In genomic region chrX:18406593-18407393, dm6 we compare ENCODE assay signal across 1 fruit fly cellular context.
TF ChIP-seq lines count a peak whose summit lies in the region.

No protein-coding gene starts in this region.

TF ChIP-seq in whole organism, embryonic, 481 proteins besides CTCF, POLR2A, EP300 and RAD21 (continued from another document):
- TF ChIP-seq Dek (tag; optimal IDR thresholded peaks at IDR 0.05; lab: Kevin White, UChicago) (no peak), Vsx1 (GFP tag; optimal IDR thresholded peaks at IDR 0.05; lab: Kevin White, UChicago) (no peak), CG34422 (GFP tag; IDR thresholded peaks at IDR 0.05; lab: Robert Waterston, UW) (no peak), CG17361 (GFP tag; IDR thresholded peaks at IDR 0.05; lab: Robert Waterston, UW) (peak; percentile 24; the same call in 1 of the 3 replicates), CoRest (tag; optimal IDR thresholded peaks at IDR 0.05; lab: Kevin White, UChicago) (peak; percentile 1), Med (GFP tag; lab: Kevin White, UChicago) (peak; percentile 75), CG16815 (GFP tag; optimal IDR thresholded peaks at IDR 0.05; lab: Kevin White, UChicago) (no peak), exex (tag; optimal IDR thresholded peaks at IDR 0.05; lab: Kevin White, UChicago) (peak; percentile 57), sug (tag; optimal IDR thresholded peaks at IDR 0.05; lab: Kevin White, UChicago) (peak; percentile 41), CG2678 (tag; optimal IDR thresholded peaks at IDR 0.05; lab: Kevin White, UChicago) (peak; percentile 20), ftz-f1 (GFP tag; optimal IDR thresholded peaks at IDR 0.05; lab: Kevin White, UChicago) (peak; percentile 3), Rfx (GFP tag; IDR thresholded peaks at IDR 0.05; lab: Robert Waterston, UW) (peak; percentile 14; the same call in 1 of the 2 replicates), GATAe (GFP tag; conservative IDR thresholded peaks at IDR 0.05; lab: Robert Waterston, UW) (peak; percentile 70), CG3838 (GFP tag; optimal IDR thresholded peaks at IDR 0.05; lab: Kevin White, UChicago) (no peak), disco-r (GFP tag; optimal IDR thresholded peaks at IDR 0.05; lab: Kevin White, UChicago) (no peak), croc (GFP tag; conservative IDR thresholded peaks at IDR 0.05; lab: Robert Waterston, UW) (no peak), gcm (GFP tag; optimal IDR thresholded peaks at IDR 0.05; lab: Kevin White, UChicago) (no peak), CG10209 (GFP tag; optimal IDR thresholded peaks at IDR 0.05; lab: Kevin White, UChicago) (no peak), Hr51 (GFP tag; optimal IDR thresholded peaks at IDR 0.05; lab: Kevin White, UChicago) (peak in 1 of 2 experiments; percentile 23)
